Worm (Caenorhabditis elegans): ENCODE measurements around the gene W06D11.1.
"Not testable (repeated sequence)": the region's sequence is repeated elsewhere in the genome, so short reads cannot be mapped to it uniquely, and the experiment has no call there.

W06D11.1 gene

DNA sequence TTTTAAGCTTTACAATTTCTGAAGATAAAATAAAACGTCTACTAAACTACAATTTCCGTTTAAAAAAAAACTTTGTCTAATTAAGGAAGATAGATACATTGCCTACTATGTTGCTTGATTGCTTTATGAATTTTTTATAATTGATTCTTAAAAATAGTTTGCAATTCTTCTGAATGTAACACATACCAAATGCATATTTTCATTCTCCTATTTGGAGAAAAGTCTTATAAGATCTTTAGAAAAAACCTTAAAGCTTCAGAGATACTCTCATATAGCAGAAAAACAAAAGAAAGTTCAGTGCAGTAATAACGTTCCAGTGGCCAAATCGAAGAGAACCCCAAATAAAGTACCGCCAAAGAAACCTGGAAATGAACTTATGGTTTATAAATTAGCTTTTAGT is 12.2 kb downstream of the W06D11.1 start, which contains the start of gene phf-32:
Gene phf-32 (plus strand): TSS at position 301 of the 400 bp plus-strand sequence.
- no peak for TF ChIP-seq sma-9 (GFP tag; optimal IDR thresholded peaks at IDR 0.05)
- TF ChIP-seq sma-9 (tag; optimal IDR thresholded peaks at IDR 0.05), result no peak
- no peak for TF ChIP-seq ceh-16 (tag; optimal IDR thresholded peaks at IDR 0.05)
- no peak for TF ChIP-seq nhr-25 (tag; optimal IDR thresholded peaks at IDR 0.05)
- no peak for TF ChIP-seq nhr-12 (tag; optimal IDR thresholded peaks at IDR 0.05)
- no peak for TF ChIP-seq gmeb-1 (tag; optimal IDR thresholded peaks at IDR 0.05)

ce11 chrX:12308045-12308499 is 13.7 kb downstream of the W06D11.1 start, which contains the start of gene F17A2.16:
Gene F17A2.16, plus strand, starts transcription at chrX:12308449.
- not testable (repeated sequence) for TF ChIP-seq nhr-12, nhr-129, nhr-25 (tag; optimal IDR thresholded peaks at IDR 0.05)

ce11 chrX:12313779-12314178 is 19.4 kb downstream of the W06D11.1 start:
- TF ChIP-seq crh-2 (tag; optimal IDR thresholded peaks at IDR 0.05), result no peak
- TF ChIP-seq nhr-25 (tag; optimal IDR thresholded peaks at IDR 0.05), result no peak
- no peak for TF ChIP-seq skn-1 (tag; optimal IDR thresholded peaks at IDR 0.05)
- no peak for TF ChIP-seq nhr-237 (tag; optimal IDR thresholded peaks at IDR 0.05)
- no peak for TF ChIP-seq nhr-129 (tag; optimal IDR thresholded peaks at IDR 0.05)
- TF ChIP-seq zag-1 (tag; optimal IDR thresholded peaks at IDR 0.05), result no peak
- TF ChIP-seq ztf-4 (tag; optimal IDR thresholded peaks at IDR 0.05), result no peak
- TF ChIP-seq unc-62 (GFP tag; optimal IDR thresholded peaks at IDR 0.05), result no peak
- TF ChIP-seq ztf-11 (tag; optimal IDR thresholded peaks at IDR 0.05), result no peak
- TF ChIP-seq peb-1 (tag; optimal IDR thresholded peaks at IDR 0.05), result no peak
- TF ChIP-seq mbf-1 (tag; optimal IDR thresholded peaks at IDR 0.05), result no peak
- TF ChIP-seq unc-39 (tag; optimal IDR thresholded peaks at IDR 0.05), result no peak
- TF ChIP-seq snpc-4 (tag; optimal IDR thresholded peaks at IDR 0.05), result no peak
- no peak for TF ChIP-seq alr-1 (tag; optimal IDR thresholded peaks at IDR 0.05)
- no peak for TF ChIP-seq ceh-82 (tag; optimal IDR thresholded peaks at IDR 0.05)
- TF ChIP-seq ama-1 (optimal IDR thresholded peaks at IDR 0.05), result no peak
- no peak for TF ChIP-seq R02D3.7 (tag; optimal IDR thresholded peaks at IDR 0.05)
- no peak for TF ChIP-seq unc-55 (GFP tag; optimal IDR thresholded peaks at IDR 0.05)
- no peak for TF ChIP-seq gmeb-1 (tag; optimal IDR thresholded peaks at IDR 0.05)
- no peak for TF ChIP-seq sma-3 (GFP tag; optimal IDR thresholded peaks at IDR 0.05)

DNA sequence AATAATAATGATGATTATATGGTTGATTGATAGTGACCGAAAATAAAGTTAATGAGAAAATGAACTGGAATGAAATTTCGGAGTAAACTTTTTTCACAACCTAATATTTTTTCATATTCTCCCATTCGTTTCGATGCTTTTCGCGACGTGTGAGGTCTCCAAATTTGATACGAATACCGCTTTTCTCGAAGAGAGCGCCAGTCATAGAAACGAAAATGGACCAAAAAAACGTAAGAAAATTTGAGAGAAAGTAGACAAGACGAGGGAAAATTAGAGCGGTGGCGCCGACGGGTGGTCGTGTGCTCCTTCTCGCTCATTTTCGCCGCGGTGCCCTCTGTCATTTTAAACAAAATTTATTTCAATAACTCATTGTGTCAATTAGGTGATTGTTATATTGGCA is 20.0 kb downstream of the W06D11.1 start:
- TF ChIP-seq blmp-1 (tag; optimal IDR thresholded peaks at IDR 0.05; ENCODE audit: insufficient read depth) (no peak), skn-1 (tag; optimal IDR thresholded peaks at IDR 0.05) (no peak), lin-11 (tag; optimal IDR thresholded peaks at IDR 0.05) (no peak), alr-1 (tag; optimal IDR thresholded peaks at IDR 0.05) (no peak), nhr-10 (tag; optimal IDR thresholded peaks at IDR 0.05) (no peak), nhr-11 (tag; optimal IDR thresholded peaks at IDR 0.05) (no peak), Y55F3AM.14 (GFP tag; optimal IDR thresholded peaks at IDR 0.05) (no peak), elt-3 (tag; optimal IDR thresholded peaks at IDR 0.05) (no peak)

ce11 chrX:12315268-12315667 is 20.9 kb downstream of the W06D11.1 start, which contains the start of gene xtr-2:
Gene xtr-2, plus strand, starts transcription at chrX:12315568.
- TF ChIP-seq nhr-129 (tag; optimal IDR thresholded peaks at IDR 0.05), result no peak

- TF ChIP-seq ztf-1 (GFP tag; conservative IDR thresholded peaks at IDR 0.05), result no peak
- no peak for TF ChIP-seq unc-39 (tag; optimal IDR thresholded peaks at IDR 0.05)
- TF ChIP-seq lin-13 (GFP tag; optimal IDR thresholded peaks at IDR 0.05), result no peak
- TF ChIP-seq ztf-11 (tag; optimal IDR thresholded peaks at IDR 0.05), result no peak
- TF ChIP-seq sma-3 (GFP tag; optimal IDR thresholded peaks at IDR 0.05), result no peak
- TF ChIP-seq skn-1 (tag; optimal IDR thresholded peaks at IDR 0.05), result no peak
- TF ChIP-seq nhr-77 (tag; optimal IDR thresholded peaks at IDR 0.05), result no peak
- no peak for TF ChIP-seq ama-1 (optimal IDR thresholded peaks at IDR 0.05)
- TF ChIP-seq fos-1 (tag; optimal IDR thresholded peaks at IDR 0.05), result no peak
- TF ChIP-seq ZK546.5 (tag; optimal IDR thresholded peaks at IDR 0.05), result no peak
- no peak for TF ChIP-seq dmd-4 (tag; optimal IDR thresholded peaks at IDR 0.05)
- no peak for TF ChIP-seq F13H6.1 (tag; optimal IDR thresholded peaks at IDR 0.05)
- TF ChIP-seq nhr-237 (tag; optimal IDR thresholded peaks at IDR 0.05), result no peak
- no peak for TF ChIP-seq lin-39 (tag; optimal IDR thresholded peaks at IDR 0.05)
Observed at ce11 chrX:12317560-12317959, 23.2 kb downstream of the W06D11.1 start.

All from whole organism, L2 larva.